Worm (Caenorhabditis elegans) whole organism, young adult: ENCODE measurements around the gene far-5.

Experiments
- F37B4.10 ChIP-seq: fragments of 200-800 bp; sonication (Bioruptor generic); IDR thresholded peaks from 2 replicates; pipeline ENCODE4 v1.3.6; 2022; ENCODE audit warnings: missing genetic modification characterization, missing compliant biosample characterization
- F49E8.2 ChIP-seq: sonication (generic microtip); optimal IDR thresholded peaks from 3 replicates; lab custom pipeline; 2017; ENCODE audit warnings: missing genetic modification characterization, mild to moderate bottlenecking, missing compliant biosample characterization, antibody characterized with exemption, moderate library complexity; ENCODE audit not compliant: insufficient read depth
- attf-3 ChIP-seq: fragments of 200-800 bp; sonication (Bioruptor generic); conservative IDR thresholded peaks from 2 replicates; pipeline ENCODE4 v1.3.6; 2022; ENCODE audit warnings: missing genetic modification reagents, missing genetic modification characterization, missing compliant biosample characterization
- cebp-1 ChIP-seq, 2 experiments: fragments of 200-800 bp in 1 of 2; sonication (Bioruptor generic) in 1 of 2; sonication (generic microtip) in 1 of 2; IDR thresholded peaks in 1 of 2; optimal IDR thresholded peaks in 1 of 2; 2 replicates each; pipeline versions ENCODE4 v1.3.6 to Lab custom; 2017 to 2022; ENCODE audit warnings: missing compliant biosample characterization in 2 of 2, missing genetic modification characterization in 2 of 2, mild to moderate bottlenecking in 1 of 2, missing genetic modification reagents in 1 of 2, moderate library complexity in 1 of 2
- chd-7 ChIP-seq: sonication (generic microtip); optimal IDR thresholded peaks from 2 replicates; lab custom pipeline; 2016; ENCODE audit warnings: mild to moderate bottlenecking, missing genetic modification characterization, moderate library complexity, missing compliant biosample characterization
- dpff-1 ChIP-seq: sonication (generic microtip); optimal IDR thresholded peaks from 2 replicates; lab custom pipeline; 2017; ENCODE audit warnings: mild to moderate bottlenecking, missing genetic modification characterization, missing compliant biosample characterization
- dpl-1 ChIP-seq: fragments of 150-350 bp; optimal IDR thresholded peaks from 2 replicates; lab custom pipeline; 2014; ENCODE audit warnings: missing biosample characterization, missing genetic modification reagents, missing genetic modification characterization
- mes-4 ChIP-seq: sonication (generic microtip); optimal IDR thresholded peaks from 2 replicates; lab custom pipeline; 2016; ENCODE audit warnings: missing genotype, missing genetic modification characterization, missing compliant biosample characterization
- pha-4 ChIP-seq: fragments of 150-350 bp; sonication (generic microtip); optimal IDR thresholded peaks from 2 replicates; lab custom pipeline; 2014; ENCODE audit warnings: missing biosample characterization, missing genetic modification reagents, missing genetic modification characterization
- snpc-4 ChIP-seq, 5 experiments: fragments of 150-350 bp in 1 of 5; sonication (generic microtip) in 4 of 5; optimal IDR thresholded peaks; 2 replicates each; lab custom pipeline; 2014 to 2018; ENCODE audit warnings: missing genetic modification characterization in 5 of 5, missing biosample characterization in 3 of 5, antibody characterized with exemption in 2 of 5, mild to moderate bottlenecking in 2 of 5, missing compliant biosample characterization in 2 of 5, missing genotype in 2 of 5, moderate library complexity in 2 of 5, missing genetic modification reagents in 1 of 5

DNA sequence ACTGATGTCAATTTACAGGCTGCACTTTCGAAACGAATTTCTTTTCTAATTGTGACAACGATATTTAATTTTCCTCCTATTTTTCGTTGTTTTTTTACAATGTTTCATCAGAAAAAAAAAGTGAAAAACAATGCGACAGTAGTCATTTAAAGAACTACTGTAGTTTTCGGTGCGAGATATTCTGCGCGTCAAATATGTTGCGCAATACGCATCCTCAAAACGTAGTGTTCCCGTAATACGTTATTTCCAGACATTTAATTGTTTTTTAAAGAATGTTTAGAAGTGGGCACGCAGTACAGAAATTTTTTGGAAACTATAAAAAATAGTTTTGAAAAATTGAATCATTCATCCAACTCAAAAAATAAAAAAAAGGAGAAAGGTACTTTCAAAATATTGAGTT lies 21.3 kb upstream of the far-5 start:
- TF ChIP-seq dpl-1 (GFP tag; lab: Kevin White, UChicago) (no peak), snpc-4 (GFP tag; optimal IDR thresholded peaks at IDR 0.05; lab: Kevin White, UChicago) (no peak), snpc-4 (tag; optimal IDR thresholded peaks at IDR 0.05; lab: Kevin White, UChicago) (no peak), chd-7 (tag; lab: Kevin White, UChicago) (no peak), attf-3 (GFP tag; lab: Robert Waterston, UW) (no peak), F37B4.10 (GFP tag; lab: Robert Waterston, UW) (no peak), mes-4 (no peak), dpff-1 (tag; lab: Kevin White, UChicago) (no peak), F49E8.2 (no peak), cebp-1 (GFP tag; IDR thresholded peaks at IDR 0.05; lab: Robert Waterston, UW) (no peak), cebp-1 (tag; optimal IDR thresholded peaks at IDR 0.05; lab: Kevin White, UChicago) (no peak), pha-4 (tag; lab: Kevin White, UChicago) (no peak)
